Worm (Caenorhabditis elegans) whole organism, young adult: ENCODE measurements around the gene F58H1.6.

Source experiments
- K11D2.4 ChIP-seq: fragments of 200-800 bp; sonication (Bioruptor generic); IDR thresholded peaks from 2 replicates; pipeline ENCODE4 v1.3.6; 2022; ENCODE audit warnings: missing genetic modification reagents, missing genetic modification characterization, missing compliant biosample characterization
- atf-7 ChIP-seq: sonication (generic microtip); optimal IDR thresholded peaks from 2 replicates; lab custom pipeline; 2017; ENCODE audit warnings: mild to moderate bottlenecking, missing genetic modification characterization, missing compliant biosample characterization
- attf-5 ChIP-seq: fragments of 200-800 bp; sonication (Bioruptor generic); optimal IDR thresholded peaks from 2 replicates; lab custom pipeline; 2018; ENCODE audit warnings: mild to moderate bottlenecking, missing genetic modification characterization, missing compliant biosample characterization
- ccch-3 ChIP-seq: fragments of 200-800 bp; sonication (Bioruptor generic); optimal IDR thresholded peaks from 2 replicates; lab custom pipeline; 2018; ENCODE audit warnings: mild to moderate bottlenecking, missing genetic modification characterization, missing compliant biosample characterization
- cebp-1 ChIP-seq, 2 experiments: fragments of 200-800 bp in 1 of 2; sonication (Bioruptor generic) in 1 of 2; sonication (generic microtip) in 1 of 2; IDR thresholded peaks in 1 of 2; optimal IDR thresholded peaks in 1 of 2; 2 replicates each; pipeline versions ENCODE4 v1.3.6 to Lab custom; 2017 to 2022; ENCODE audit warnings: missing compliant biosample characterization in 2 of 2, missing genetic modification characterization in 2 of 2, mild to moderate bottlenecking in 1 of 2, missing genetic modification reagents in 1 of 2, moderate library complexity in 1 of 2
- fkh-3 ChIP-seq: sonication (generic microtip); optimal IDR thresholded peaks from 2 replicates; lab custom pipeline; 2016; ENCODE audit warnings: mild to moderate bottlenecking, missing genetic modification characterization, missing compliant biosample characterization
- him-1 ChIP-seq: sonication (generic microtip); optimal IDR thresholded peaks from 2 replicates; lab custom pipeline; 2016; ENCODE audit warnings: missing genotype, missing genetic modification reagents, missing genetic modification characterization, missing compliant biosample characterization
- pbrm-1 ChIP-seq: fragments of 200-800 bp; sonication (Bioruptor generic); IDR thresholded peaks from 2 replicates; pipeline ENCODE4 v1.3.6; 2022; ENCODE audit warnings: missing genetic modification reagents, missing genetic modification characterization, missing compliant biosample characterization

DNA sequence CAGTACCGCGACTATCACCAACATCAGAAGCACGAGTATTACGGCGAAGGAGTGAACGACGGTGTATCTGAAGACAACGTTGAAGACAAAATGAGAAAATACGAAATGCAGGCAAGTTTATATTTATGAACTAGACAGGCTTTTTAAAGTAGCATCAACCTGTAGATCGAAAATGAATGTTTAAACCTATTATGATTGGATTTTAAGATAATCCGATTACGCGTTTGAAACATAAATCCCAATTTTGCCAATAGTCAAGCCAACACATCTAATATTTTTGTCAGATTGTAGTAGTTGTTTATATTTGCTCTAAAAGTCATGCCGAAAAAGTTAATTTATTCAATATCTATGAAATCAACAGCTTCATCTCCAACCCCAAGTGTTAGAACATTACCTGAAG, 41.2 kb upstream of the F58H1.6 start:
- TF ChIP-seq attf-5 (GFP tag; lab: Kevin White, UChicago) (no peak), cebp-1 (GFP tag; IDR thresholded peaks at IDR 0.05; lab: Robert Waterston, UW) (no peak), cebp-1 (tag; optimal IDR thresholded peaks at IDR 0.05; lab: Kevin White, UChicago) (no peak), K11D2.4 (GFP tag; lab: Robert Waterston, UW) (no peak), atf-7 (no peak), pbrm-1 (GFP tag; lab: Robert Waterston, UW) (no peak), ccch-3 (GFP tag; lab: Kevin White, UChicago) (no peak), fkh-3 (tag; lab: Kevin White, UChicago) (no peak), him-1 (tag; lab: Kevin White, UChicago) (no peak)
